Worm (Caenorhabditis elegans) whole organism, L4 larva: Measurements from ENCODE around the gene mls-2.
A peak's percentile ranks its signal among the peaks of the same experiment; 100 is the strongest.

Experiments used
- F26F4.8 ChIP-seq: fragments of 200-800 bp; sonication (Bioruptor generic); conservative IDR thresholded peaks from 2 replicates; pipeline ENCODE4 v1.3.6; 2022; ENCODE audit warnings: missing genetic modification characterization, missing compliant biosample characterization
- F49E8.2 ChIP-seq: sonication (generic microtip); optimal IDR thresholded peaks from 2 replicates; lab custom pipeline; 2016; ENCODE audit warnings: missing compliant biosample characterization, mild to moderate bottlenecking, missing genetic modification characterization, borderline replicate concordance
- Y48G9A.11 ChIP-seq: fragments of 200-800 bp; sonication (Bioruptor generic); IDR thresholded peaks from 2 replicates; pipeline ENCODE4 v1.3.6; 2022; ENCODE audit warnings: missing genetic modification reagents, missing genetic modification characterization, missing compliant biosample characterization
- ZK546.5 ChIP-seq, 2 experiments: sonication (generic microtip); optimal IDR thresholded peaks; 2 replicates each; lab custom pipeline; 2017; ENCODE audit warnings: missing biosample characterization in 2 of 2, missing genetic modification characterization in 2 of 2
- aha-1 ChIP-seq: fragments of 150-350 bp; peaks from one replicate; lab custom pipeline; 2014; ENCODE audit warnings: missing biosample characterization, missing genetic modification characterization
- aly-2 ChIP-seq: sonication (generic microtip); optimal IDR thresholded peaks from 2 replicates; lab custom pipeline; 2018; ENCODE audit warnings: missing biosample characterization, missing genetic modification characterization
- arid-1 ChIP-seq: fragments of 200-800 bp; sonication (Bioruptor generic); conservative IDR thresholded peaks from 2 replicates; pipeline ENCODE4 v1.3.6; 2022; ENCODE audit warnings: missing genetic modification reagents, missing genetic modification characterization, missing compliant biosample characterization
- ceh-28 ChIP-seq: fragments of 150-350 bp; optimal IDR thresholded peaks from 2 replicates; lab custom pipeline; 2014; ENCODE audit warnings: missing biosample characterization, missing genetic modification reagents, missing genetic modification characterization
- ceh-44 ChIP-seq: fragments of 200-800 bp; sonication (Bioruptor generic); IDR thresholded peaks from 2 replicates; pipeline ENCODE4 v1.3.6; 2022; ENCODE audit warnings: missing genetic modification reagents, missing genetic modification characterization, missing compliant biosample characterization
- ceh-82 ChIP-seq: sonication (generic microtip); optimal IDR thresholded peaks from 2 replicates; lab custom pipeline; 2017; ENCODE audit warnings: missing biosample characterization, missing genetic modification characterization
- cey-2 ChIP-seq: sonication (generic microtip); optimal IDR thresholded peaks from 3 replicates; lab custom pipeline; 2017; ENCODE audit warnings: missing genetic modification characterization, mild to moderate bottlenecking, missing compliant biosample characterization, antibody characterized with exemption, borderline replicate concordance; ENCODE audit not compliant: insufficient read depth
- ctbp-1 ChIP-seq: fragments of 200-800 bp; sonication (Bioruptor generic); IDR thresholded peaks from 2 replicates; pipeline ENCODE4 v1.3.6; 2022; ENCODE audit warnings: missing genetic modification reagents, missing genetic modification characterization, missing compliant biosample characterization
- daf-16 ChIP-seq, 3 experiments: sonication (generic microtip); optimal IDR thresholded peaks; 2 replicates each; lab custom pipeline; 2016 to 2017; ENCODE audit warnings: missing genetic modification characterization in 3 of 3, missing genetic modification reagents in 3 of 3, mild to moderate bottlenecking in 2 of 3, missing compliant biosample characterization in 2 of 3, missing biosample characterization in 1 of 3, moderate library complexity in 1 of 3
- dmd-6 ChIP-seq: fragments of 200-800 bp; sonication (Bioruptor generic); IDR thresholded peaks from 2 replicates; pipeline ENCODE4 v1.3.6; 2022; ENCODE audit warnings: missing genetic modification reagents, missing genetic modification characterization, missing compliant biosample characterization
- egl-27 ChIP-seq: sonication (generic microtip); optimal IDR thresholded peaks from 3 replicates; lab custom pipeline; 2017; ENCODE audit warnings: missing biosample characterization, missing genetic modification reagents, missing genetic modification characterization
- egl-43 ChIP-seq: fragments of 200-800 bp; sonication (Bioruptor generic); IDR thresholded peaks from 2 replicates; pipeline ENCODE4 v1.3.6; 2022; ENCODE audit warnings: missing genetic modification reagents, missing genetic modification characterization, missing compliant biosample characterization
- gei-8 ChIP-seq: fragments of 200-800 bp; sonication (Bioruptor generic); optimal IDR thresholded peaks from 2 replicates; lab custom pipeline; 2018; ENCODE audit warnings: mild to moderate bottlenecking, missing genetic modification characterization, missing compliant biosample characterization
- hlh-11 ChIP-seq: fragments of 200-800 bp; sonication (Bioruptor generic); optimal IDR thresholded peaks from 2 replicates; lab custom pipeline; 2018; ENCODE audit warnings: mild to moderate bottlenecking, missing genetic modification characterization, missing compliant biosample characterization
- hlh-30 ChIP-seq: sonication (generic microtip); optimal IDR thresholded peaks from 2 replicates; lab custom pipeline; 2017; ENCODE audit warnings: antibody characterized with exemption, mild to moderate bottlenecking, missing genetic modification characterization, missing compliant biosample characterization; ENCODE audit not compliant: insufficient read depth
- lin-13 ChIP-seq: fragments of 150-350 bp; optimal IDR thresholded peaks from 2 replicates; lab custom pipeline; 2014; ENCODE audit warnings: missing biosample characterization, missing genetic modification reagents, missing genetic modification characterization
- lin-38 ChIP-seq: fragments of 200-800 bp; sonication (Bioruptor generic); IDR thresholded peaks from 2 replicates; pipeline ENCODE4 v1.3.6; 2022; ENCODE audit warnings: missing genetic modification reagents, missing genetic modification characterization, missing compliant biosample characterization
- lin-39 ChIP-seq: fragments of 150-350 bp; optimal IDR thresholded peaks from 2 replicates; lab custom pipeline; 2014; ENCODE audit warnings: missing biosample characterization, missing genetic modification reagents, missing genetic modification characterization
- lir-3 ChIP-seq: sonication (generic microtip); optimal IDR thresholded peaks from 2 replicates; lab custom pipeline; 2016; ENCODE audit warnings: mild to moderate bottlenecking, missing genetic modification characterization, missing compliant biosample characterization
- mdl-1 ChIP-seq, 2 experiments: fragments of 150-350 bp in 1 of 2; sonication (generic microtip) in 1 of 2; optimal IDR thresholded peaks; 2 replicates each; lab custom pipeline; 2014 to 2017; ENCODE audit warnings: missing biosample characterization in 2 of 2, missing genetic modification characterization in 2 of 2
- mep-1 ChIP-seq: fragments of 150-350 bp; sonication (generic microtip); optimal IDR thresholded peaks from 3 replicates; lab custom pipeline; 2014; ENCODE audit warnings: missing biosample characterization, missing genetic modification characterization
- nhr-10 ChIP-seq: fragments of 150-350 bp; optimal IDR thresholded peaks from 2 replicates; lab custom pipeline; 2014; ENCODE audit warnings: missing biosample characterization, missing genetic modification characterization
- nhr-111 ChIP-seq: fragments of 200-800 bp; sonication (Bioruptor generic); optimal IDR thresholded peaks from 2 replicates; lab custom pipeline; 2018; ENCODE audit warnings: mild to moderate bottlenecking, missing genetic modification characterization, missing compliant biosample characterization
- nhr-237 ChIP-seq: sonication (generic microtip); optimal IDR thresholded peaks from 2 replicates; lab custom pipeline; 2017; ENCODE audit warnings: missing biosample characterization, missing genetic modification characterization
- nhr-25 ChIP-seq: sonication (generic microtip); optimal IDR thresholded peaks from 2 replicates; lab custom pipeline; 2017; ENCODE audit warnings: missing genetic modification characterization, mild to moderate bottlenecking, missing compliant biosample characterization, antibody characterized with exemption, moderate library complexity, borderline replicate concordance; ENCODE audit not compliant: insufficient read depth
- nhr-41 ChIP-seq: fragments of 200-800 bp; sonication (Bioruptor generic); IDR thresholded peaks from 2 replicates; pipeline ENCODE4 v1.3.6; 2022; ENCODE audit warnings: missing genetic modification reagents, missing genetic modification characterization, missing compliant biosample characterization
- nhr-42 ChIP-seq: fragments of 200-800 bp; sonication (Bioruptor generic); IDR thresholded peaks from 2 replicates; pipeline ENCODE4 v1.3.6; 2022; ENCODE audit warnings: missing genetic modification characterization, missing compliant biosample characterization
- php-3 ChIP-seq: fragments of 200-800 bp; sonication (Bioruptor generic); IDR thresholded peaks from 2 replicates; pipeline ENCODE4 v1.3.6; 2022; ENCODE audit warnings: missing genetic modification reagents, missing genetic modification characterization, missing compliant biosample characterization
- pqm-1 ChIP-seq: sonication (generic microtip); optimal IDR thresholded peaks from 2 replicates; lab custom pipeline; 2017; ENCODE audit warnings: missing biosample characterization, missing genetic modification characterization
- rbr-2 ChIP-seq: sonication (generic microtip); optimal IDR thresholded peaks from 2 replicates; lab custom pipeline; 2016; ENCODE audit warnings: missing genotype, missing genetic modification characterization, missing compliant biosample characterization
- sdz-12 ChIP-seq: fragments of 200-800 bp; sonication (Bioruptor generic); optimal IDR thresholded peaks from 2 replicates; lab custom pipeline; 2018; ENCODE audit warnings: mild to moderate bottlenecking, missing genetic modification characterization, missing compliant biosample characterization
- set-16 ChIP-seq: fragments of 200-800 bp; sonication (Bioruptor generic); IDR thresholded peaks from 2 replicates; pipeline ENCODE4 v1.3.6; 2022; ENCODE audit warnings: missing genetic modification reagents, missing genetic modification characterization, missing compliant biosample characterization
- snpc-1.2 ChIP-seq: fragments of 200-800 bp; sonication (Bioruptor generic); IDR thresholded peaks from 2 replicates; pipeline ENCODE4 v1.3.6; 2022; ENCODE audit warnings: missing genetic modification reagents, missing genetic modification characterization, missing compliant biosample characterization
- snpc-4 ChIP-seq: fragments of 150-350 bp; optimal IDR thresholded peaks from 2 replicates; lab custom pipeline; 2014; ENCODE audit warnings: missing biosample characterization, missing genetic modification characterization
- tag-97 ChIP-seq: fragments of 200-800 bp; sonication (Bioruptor generic); IDR thresholded peaks from 2 replicates; pipeline ENCODE4 v1.3.6; 2022; ENCODE audit warnings: missing genetic modification characterization, missing compliant biosample characterization
- tra-1 ChIP-seq: fragments of 200-800 bp; sonication (Bioruptor generic); IDR thresholded peaks from 2 replicates; pipeline ENCODE4 v1.3.6; 2022; ENCODE audit warnings: missing genetic modification reagents, missing genetic modification characterization, missing compliant biosample characterization
- unc-62 ChIP-seq, 3 experiments: fragments of 150-350 bp in 1 of 3; sonication (generic microtip); optimal IDR thresholded peaks in 2 of 3; peaks in 1 of 3; 1 replicate in 1 of 3; 2 replicates in 2 of 3; lab custom pipeline; 2014 to 2017; ENCODE audit warnings: missing biosample characterization in 3 of 3, missing genetic modification characterization in 3 of 3, missing genetic modification reagents in 3 of 3, missing genotype in 1 of 3
- vab-7 ChIP-seq: fragments of 200-800 bp; sonication (Bioruptor generic); IDR thresholded peaks from 2 replicates; pipeline ENCODE4 v1.3.6; 2022; ENCODE audit warnings: missing genetic modification reagents, missing genetic modification characterization, missing compliant biosample characterization
- zfp-3 ChIP-seq: fragments of 200-800 bp; sonication (Bioruptor generic); conservative IDR thresholded peaks from 2 replicates; pipeline ENCODE4 v1.3.6; 2022; ENCODE audit warnings: missing genetic modification reagents, missing genetic modification characterization, missing compliant biosample characterization

Gene mls-2

DNA sequence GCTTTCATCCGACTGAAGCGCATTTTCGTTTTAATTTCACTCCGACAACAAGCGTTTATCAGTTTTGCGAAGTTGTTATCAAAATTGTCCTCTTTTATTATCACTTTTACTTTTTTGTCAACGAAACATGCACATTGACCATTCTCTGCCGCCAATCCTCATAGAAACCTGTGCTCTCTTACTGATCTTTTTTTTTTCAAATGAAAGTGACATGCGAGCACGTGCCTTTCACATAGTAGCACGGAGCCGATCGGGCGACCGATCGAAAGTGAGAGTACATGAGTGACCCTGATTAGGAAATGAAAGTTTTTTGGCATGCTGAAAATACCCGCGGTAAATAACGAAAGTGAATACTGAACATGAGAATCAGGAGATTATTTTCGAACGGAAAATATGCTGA lies 32.6 kb upstream of the mls-2 start (continued):
- peak; percentile 97 for TF ChIP-seq dmd-6 (GFP tag; lab: Robert Waterston, UW)

DNA sequence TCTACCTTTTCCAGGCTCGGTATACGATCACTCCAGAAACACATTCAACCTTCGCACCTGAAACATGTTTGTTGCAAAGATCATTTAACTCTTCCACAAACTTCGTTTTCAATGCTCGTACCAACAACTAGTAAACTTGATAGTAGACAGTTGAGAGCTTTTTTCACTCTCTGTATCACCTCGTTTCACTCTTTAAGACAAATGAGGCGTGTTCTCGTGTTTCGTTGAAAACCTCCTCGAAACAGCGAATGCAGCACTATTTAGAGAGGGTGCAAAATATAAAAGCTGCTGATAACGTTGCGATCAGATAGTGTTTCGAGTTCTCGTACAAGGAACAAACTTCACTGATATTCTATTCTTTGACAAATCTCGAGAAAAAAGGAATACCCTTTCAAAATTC lies 31.5 kb upstream of the mls-2 start, which contains the start of gene F43C9.1:
Gene F43C9.1, plus strand, starts transcription at position 301 of the 400 bp plus-strand sequence.
- no peak for TF ChIP-seq ceh-44 (GFP tag; lab: Robert Waterston, UW)
- TF ChIP-seq ceh-82 (tag; lab: Kevin White, UChicago), result no peak
- 0 out of 2 replicates have a peak, but pooled peaks have one; percentile 17 for TF ChIP-seq dmd-6 (GFP tag; lab: Robert Waterston, UW)
- no peak for TF ChIP-seq daf-16 (GFP tag; optimal IDR thresholded peaks at IDR 0.05; lab: Kevin White, UChicago)
- TF ChIP-seq daf-16 (tag; optimal IDR thresholded peaks at IDR 0.05; lab: Kevin White, UChicago), result peak; percentile 8
- no peak for TF ChIP-seq rbr-2 (tag; lab: Kevin White, UChicago)
- no peak for TF ChIP-seq ZK546.5 (tag; optimal IDR thresholded peaks at IDR 0.05; lab: Kevin White, UChicago)
- no peak for TF ChIP-seq aha-1 (tag; lab: Kevin White, UChicago)
- TF ChIP-seq F49E8.2 (tag; lab: Kevin White, UChicago), result no peak
- no peak for TF ChIP-seq tag-97 (GFP tag; lab: Robert Waterston, UW)
- no peak for TF ChIP-seq lin-13 (GFP tag; lab: Kevin White, UChicago)
- peak; percentile 34 for TF ChIP-seq hlh-11 (tag; lab: Kevin White, UChicago)

- TF ChIP-seq snpc-4 (tag; lab: Kevin White, UChicago), result no peak
- TF ChIP-seq daf-16 (GFP tag; optimal IDR thresholded peaks at IDR 0.05; lab: Kevin White, UChicago), result no peak
- TF ChIP-seq daf-16 (tag; optimal IDR thresholded peaks at IDR 0.05; lab: Kevin White, UChicago), result peak; percentile 57
- no peak for TF ChIP-seq lir-3
- no peak for TF ChIP-seq nhr-42 (GFP tag; lab: Robert Waterston, UW)
- TF ChIP-seq unc-62 (GFP tag; optimal IDR thresholded peaks at IDR 0.05 in 1 of 2; lab: Kevin White, UChicago), result peak in 1 of 2 experiments; percentile 54
- no peak for TF ChIP-seq unc-62 (tag; optimal IDR thresholded peaks at IDR 0.05; lab: Kevin White, UChicago)
- TF ChIP-seq sdz-12 (GFP tag; lab: Kevin White, UChicago), result no peak
- TF ChIP-seq mdl-1 (tag; optimal IDR thresholded peaks at IDR 0.05; lab: Kevin White, UChicago), result no peak
- TF ChIP-seq gei-8 (GFP tag; lab: Kevin White, UChicago), result no peak
- TF ChIP-seq egl-43, result no peak
- TF ChIP-seq hlh-30 (tag; lab: Kevin White, UChicago), result no peak
- no peak for TF ChIP-seq nhr-25
- TF ChIP-seq snpc-1.2 (GFP tag; lab: Robert Waterston, UW), result no peak
- no peak for TF ChIP-seq nhr-111
These were observed 29.2 kb upstream of the mls-2 start for ce11 chrX:4790614-4791013.

DNA sequence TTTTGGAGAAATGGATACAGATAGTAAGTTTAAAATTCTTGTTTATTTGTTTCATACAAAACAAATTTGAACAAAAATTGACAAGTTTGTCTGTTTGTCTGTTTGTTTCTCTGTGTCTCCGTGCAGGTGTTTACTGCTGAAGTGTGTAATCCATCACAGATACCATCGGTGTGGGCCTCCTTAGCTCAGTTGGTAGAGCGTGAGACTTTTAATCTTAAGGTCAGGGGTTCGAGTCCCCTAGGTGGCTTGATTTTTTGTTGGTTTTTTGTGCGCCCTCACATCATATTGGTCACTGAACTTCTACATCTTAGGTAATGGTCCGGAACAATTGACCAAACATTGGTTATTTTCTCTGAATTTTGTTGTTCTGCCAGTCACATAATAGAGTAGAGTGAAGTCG lies 27.5 kb upstream of the mls-2 start:
- TF ChIP-seq set-16 (GFP tag; lab: Robert Waterston, UW), result no peak
- no peak for TF ChIP-seq nhr-42 (GFP tag; lab: Robert Waterston, UW)
- peak; percentile 66; the same call in 1 of the 2 replicates for TF ChIP-seq Y48G9A.11 (GFP tag; lab: Robert Waterston, UW)
- TF ChIP-seq lin-39 (tag; lab: Kevin White, UChicago), result no peak
- TF ChIP-seq nhr-111, result no peak
- no peak for TF ChIP-seq egl-27 (tag; lab: Kevin White, UChicago)
- TF ChIP-seq hlh-11 (tag; lab: Kevin White, UChicago), result peak; percentile 60
- peak; percentile 58 for TF ChIP-seq mep-1 (tag; lab: Kevin White, UChicago)
- TF ChIP-seq ceh-28 (tag; lab: Kevin White, UChicago), result no peak
- TF ChIP-seq nhr-41 (GFP tag; lab: Robert Waterston, UW), result peak; percentile 79; the same call in 1 of the 2 replicates
- TF ChIP-seq cey-2 (tag; lab: Kevin White, UChicago), result no peak
- TF ChIP-seq nhr-10 (tag; lab: Kevin White, UChicago), result no peak
- TF ChIP-seq tra-1, result peak; percentile 85
- TF ChIP-seq nhr-237 (tag; lab: Kevin White, UChicago), result no peak
- TF ChIP-seq tag-97 (GFP tag; lab: Robert Waterston, UW), result no peak
- TF ChIP-seq F26F4.8 (GFP tag; lab: Robert Waterston, UW), result peak; percentile 92
- TF ChIP-seq hlh-30 (tag; lab: Kevin White, UChicago), result peak; percentile 44
- TF ChIP-seq zfp-3 (GFP tag; lab: Robert Waterston, UW), result 0 out of 2 replicates have a peak, but pooled peaks have one; percentile 53
- TF ChIP-seq ctbp-1 (GFP tag; lab: Robert Waterston, UW), result peak; percentile 85
- peak; percentile 76 for TF ChIP-seq lin-38 (GFP tag; lab: Robert Waterston, UW)
- peak; percentile 11 for TF ChIP-seq pqm-1 (tag; lab: Kevin White, UChicago)
- TF ChIP-seq vab-7, result peak; percentile 85
- TF ChIP-seq arid-1 (GFP tag; lab: Robert Waterston, UW), result peak; percentile 89
- TF ChIP-seq php-3 (GFP tag; lab: Robert Waterston, UW), result peak; percentile 60; the same call in 1 of the 2 replicates
- TF ChIP-seq sdz-12 (GFP tag; lab: Kevin White, UChicago), result peak; percentile 57
- TF ChIP-seq aly-2 (tag; lab: Kevin White, UChicago), result peak; percentile 54
